Worm (Caenorhabditis elegans): ENCODE data around the gene twk-25.
A peak's percentile ranks its signal among the peaks of the same experiment; 100 is the strongest.

The twk-25 gene

ce11 chrIV:11491422-11491821 lies 13.1 kb upstream of the twk-25 start (continued):
- TF ChIP-seq unc-130 (tag; optimal IDR thresholded peaks at IDR 0.05): no peak
- peak; percentile 33 for TF ChIP-seq mep-1 (tag; optimal IDR thresholded peaks at IDR 0.05)
- peak; percentile 74 for TF ChIP-seq nhr-71 (tag; optimal IDR thresholded peaks at IDR 0.05)
- no peak for TF ChIP-seq irx-1 (tag; optimal IDR thresholded peaks at IDR 0.05)
- TF ChIP-seq ets-5 (GFP tag; IDR thresholded peaks at IDR 0.05): no peak
- no peak for TF ChIP-seq aha-1 (tag; optimal IDR thresholded peaks at IDR 0.05)
- no peak for TF ChIP-seq hlh-17 (GFP tag; optimal IDR thresholded peaks at IDR 0.05; ENCODE audit: borderline replicate concordance)
- TF ChIP-seq fkh-10 (GFP tag; optimal IDR thresholded peaks at IDR 0.05): no peak
- TF ChIP-seq alr-1 (tag; optimal IDR thresholded peaks at IDR 0.05; ENCODE audit: borderline replicate concordance): no peak
- TF ChIP-seq sup-37 (GFP tag; optimal IDR thresholded peaks at IDR 0.05): no peak
- TF ChIP-seq nhr-90 (tag; optimal IDR thresholded peaks at IDR 0.05; ENCODE audit: poor library complexity): peak; percentile 69
- TF ChIP-seq lsy-2 (tag; optimal IDR thresholded peaks at IDR 0.05): peak in 1 of 2 experiments; percentile 60
- no peak for TF ChIP-seq C16A3.4 (tag; optimal IDR thresholded peaks at IDR 0.05)
- TF ChIP-seq unc-30 (tag; optimal IDR thresholded peaks at IDR 0.05): no peak
- TF ChIP-seq efl-3 (GFP tag; optimal IDR thresholded peaks at IDR 0.05): no peak
- peak in 1 of 2 experiments; percentile 0 for TF ChIP-seq efl-1 (optimal IDR thresholded peaks at IDR 0.05)
- peak in 1 of 2 experiments; percentile 35 for TF ChIP-seq efl-1 (GFP tag; optimal IDR thresholded peaks at IDR 0.05 in 1 of 2)
- no peak for TF ChIP-seq unc-86 (tag; optimal IDR thresholded peaks at IDR 0.05)
- no peak for TF ChIP-seq hlh-4 (tag; optimal IDR thresholded peaks at IDR 0.05)
- no peak for TF ChIP-seq Y116A8C.19 (tag; optimal IDR thresholded peaks at IDR 0.05; ENCODE audit: borderline replicate concordance)
- TF ChIP-seq mdl-1 (tag; optimal IDR thresholded peaks at IDR 0.05): no peak
- TF ChIP-seq ama-1 (optimal IDR thresholded peaks at IDR 0.05): no peak
- no peak for TF ChIP-seq fos-1 (tag; optimal IDR thresholded peaks at IDR 0.05)
- no peak for TF ChIP-seq pax-3 (tag; optimal IDR thresholded peaks at IDR 0.05)
- TF ChIP-seq lir-3 (tag; optimal IDR thresholded peaks at IDR 0.05; ENCODE audit: poor library complexity): no peak
- TF ChIP-seq fkh-4 (tag; optimal IDR thresholded peaks at IDR 0.05; ENCODE audit: borderline replicate concordance): no peak
- TF ChIP-seq nhr-85 (tag): peak; percentile 98
- no peak for TF ChIP-seq ztf-11 (tag; optimal IDR thresholded peaks at IDR 0.05)
- no peak for TF ChIP-seq C04F5.9 (tag; optimal IDR thresholded peaks at IDR 0.05)
- TF ChIP-seq xbp-1 (tag; optimal IDR thresholded peaks at IDR 0.05): no peak
- TF ChIP-seq tlp-1 (tag; optimal IDR thresholded peaks at IDR 0.05): no peak
- TF ChIP-seq lin-15B (tag; optimal IDR thresholded peaks at IDR 0.05): no peak
- no peak for TF ChIP-seq fkh-8 (tag; optimal IDR thresholded peaks at IDR 0.05)
- no peak for TF ChIP-seq snpc-4 (tag; optimal IDR thresholded peaks at IDR 0.05)
- TF ChIP-seq ceh-63 (GFP tag; optimal IDR thresholded peaks at IDR 0.05): no peak
- peak in 1 of 3 experiments; percentile 3 for TF ChIP-seq dpl-1 (GFP tag; optimal IDR thresholded peaks at IDR 0.05)
- no peak for TF ChIP-seq dsc-1 (tag; optimal IDR thresholded peaks at IDR 0.05)
- TF ChIP-seq grh-1 (GFP tag; IDR thresholded peaks at IDR 0.05): peak; percentile 46; the same call in 1 of the 2 replicates
- peak; percentile 60 for TF ChIP-seq snu-23 (GFP tag; optimal IDR thresholded peaks at IDR 0.05)
- no peak for TF ChIP-seq elt-2 (tag; optimal IDR thresholded peaks at IDR 0.05)
- no peak for TF ChIP-seq zip-4 (GFP tag; optimal IDR thresholded peaks at IDR 0.05)
- TF ChIP-seq jun-1 (tag; optimal IDR thresholded peaks at IDR 0.05): no peak
- TF ChIP-seq swsn-7 (tag; optimal IDR thresholded peaks at IDR 0.05): no peak
- no peak for TF ChIP-seq unc-62 (GFP tag; optimal IDR thresholded peaks at IDR 0.05)
- TF ChIP-seq sptf-1 (tag; optimal IDR thresholded peaks at IDR 0.05): no peak
- TF ChIP-seq nhr-237 (tag; optimal IDR thresholded peaks at IDR 0.05): no peak
- no peak for TF ChIP-seq zag-1 (tag; optimal IDR thresholded peaks at IDR 0.05)
- no peak for TF ChIP-seq ceh-90 (tag; optimal IDR thresholded peaks at IDR 0.05)
- TF ChIP-seq nhr-28 (tag; optimal IDR thresholded peaks at IDR 0.05): no peak

All from whole organism, L1 larva.